Fruit fly (Drosophila melanogaster): ENCODE data around the gene Rab1.

Gene Rab1

DNA sequence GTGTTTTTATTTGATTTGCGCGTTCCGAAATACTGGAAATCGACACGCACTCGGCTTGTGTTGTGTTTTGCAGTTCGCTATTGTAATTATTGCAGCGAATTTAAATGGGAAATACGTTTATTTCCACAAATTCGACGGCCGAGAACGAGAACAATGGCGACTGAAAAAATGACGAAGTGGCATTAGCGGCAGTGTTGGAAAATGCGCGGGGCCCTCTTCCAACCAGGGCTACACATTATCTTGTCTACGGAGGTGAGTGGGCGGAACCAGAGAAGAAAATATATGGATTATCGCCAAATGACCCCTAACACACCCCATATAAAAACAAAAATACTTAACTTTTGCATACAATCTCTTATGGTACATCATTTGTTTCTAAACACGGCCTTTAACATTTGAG, at the start of gene Rab1 (continued):
- no peak for TF ChIP-seq CG14050 (GFP tag; IDR thresholded peaks at IDR 0.05)
- no peak for TF ChIP-seq CG5180 (GFP tag; optimal IDR thresholded peaks at IDR 0.05)
- peak; percentile 27 for TF ChIP-seq gfzf (GFP tag; optimal IDR thresholded peaks at IDR 0.05)
- no peak for TF ChIP-seq knrl (GFP tag; IDR thresholded peaks at IDR 0.05; ENCODE audit: partially characterized antibody)
- peak; percentile 45 for TF ChIP-seq HHEX (GFP tag; optimal IDR thresholded peaks at IDR 0.05)
- TF ChIP-seq lmd (GFP tag; IDR thresholded peaks at IDR 0.05) = peak; percentile 41; the same call in 1 of the 2 replicates
- TF ChIP-seq Doc3 (GFP tag; IDR thresholded peaks at IDR 0.05; ENCODE audit: partially characterized antibody) = no peak
- TF ChIP-seq Fer1 (GFP tag; optimal IDR thresholded peaks at IDR 0.05) = peak; percentile 28
- TF ChIP-seq Max (GFP tag; optimal IDR thresholded peaks at IDR 0.05) = no peak
- TF ChIP-seq row (GFP tag; IDR thresholded peaks at IDR 0.05) = peak; percentile 42; the same call in 1 of the 3 replicates
- TF ChIP-seq Sox102F (GFP tag; optimal IDR thresholded peaks at IDR 0.05) = no peak
- TF ChIP-seq CG17829 (tag; optimal IDR thresholded peaks at IDR 0.05) = peak; percentile 29
- no peak for TF ChIP-seq CG5245 (GFP tag; optimal IDR thresholded peaks at IDR 0.05)
- no peak for TF ChIP-seq CG4730 (GFP tag; IDR thresholded peaks at IDR 0.05)
- TF ChIP-seq dan (GFP tag; IDR thresholded peaks at IDR 0.05) = no peak
- no peak for TF ChIP-seq yki (optimal IDR thresholded peaks at IDR 0.05)
- TF ChIP-seq Atf-2 (GFP tag; optimal IDR thresholded peaks at IDR 0.05) = no peak
- TF ChIP-seq Poxn (GFP tag; IDR thresholded peaks at IDR 0.05) = no peak
- peak; percentile 13 for TF ChIP-seq Dp (GFP tag; optimal IDR thresholded peaks at IDR 0.05)
- no peak for TF ChIP-seq pum (GFP tag; optimal IDR thresholded peaks at IDR 0.05)
- peak; percentile 79 for TF ChIP-seq CG3065 (GFP tag; optimal IDR thresholded peaks at IDR 0.05)
- no peak for TF ChIP-seq CG7556 (GFP tag; optimal IDR thresholded peaks at IDR 0.05)
- no peak for TF ChIP-seq CG10462 (GFP tag; optimal IDR thresholded peaks at IDR 0.05)
- no peak for TF ChIP-seq sim (GFP tag; IDR thresholded peaks at IDR 0.05)
- 0 out of 4 replicates have a peak, but pooled peaks have one; percentile 60 for TF ChIP-seq chinmo (GFP tag; IDR thresholded peaks at IDR 0.05; ENCODE audit: partially characterized antibody)
- TF ChIP-seq CG13775 (GFP tag; optimal IDR thresholded peaks at IDR 0.05) = no peak
- peak; percentile 43 for TF ChIP-seq CG10209 (GFP tag; optimal IDR thresholded peaks at IDR 0.05)
- TF ChIP-seq CG2678 (tag; optimal IDR thresholded peaks at IDR 0.05) = peak; percentile 41
- TF ChIP-seq Mad (GFP tag; optimal IDR thresholded peaks at IDR 0.05) = peak; percentile 19
- TF ChIP-seq CG7987 (GFP tag; optimal IDR thresholded peaks at IDR 0.05) = peak; percentile 38
- no peak for TF ChIP-seq org-1 (GFP tag; optimal IDR thresholded peaks at IDR 0.05)
- peak; percentile 12 for TF ChIP-seq Sin3A (optimal IDR thresholded peaks at IDR 0.05)
- TF ChIP-seq CG1647 (GFP tag; optimal IDR thresholded peaks at IDR 0.05) = peak; percentile 30
- no peak for TF ChIP-seq CG1792 (GFP tag; optimal IDR thresholded peaks at IDR 0.05)
- TF ChIP-seq CG11398 (GFP tag; optimal IDR thresholded peaks at IDR 0.05) = no peak
- TF ChIP-seq hkb (optimal IDR thresholded peaks at IDR 0.05) = no peak
- no peak for TF ChIP-seq hkb (GFP tag; IDR thresholded peaks at IDR 0.05)
- TF ChIP-seq ro (GFP tag; IDR thresholded peaks at IDR 0.05) = no peak
- TF ChIP-seq prd (optimal IDR thresholded peaks at IDR 0.05) = no peak
- TF ChIP-seq prd (GFP tag; IDR thresholded peaks at IDR 0.05) = peak; percentile 34; the same call in 1 of the 3 replicates
- no peak for TF ChIP-seq Spps (tag; optimal IDR thresholded peaks at IDR 0.05)
- TF ChIP-seq CG33557 (GFP tag; optimal IDR thresholded peaks at IDR 0.05) = peak; percentile 21
- TF ChIP-seq CG6683 (GFP tag; optimal IDR thresholded peaks at IDR 0.05) = no peak
- TF ChIP-seq CG10366 (GFP tag; IDR thresholded peaks at IDR 0.05) = no peak
- no peak for TF ChIP-seq Dad (GFP tag; optimal IDR thresholded peaks at IDR 0.05)
- TF ChIP-seq CG1233 (GFP tag; optimal IDR thresholded peaks at IDR 0.05) = peak; percentile 27
- TF ChIP-seq YL-1 (GFP tag; optimal IDR thresholded peaks at IDR 0.05) = peak; percentile 91
- peak; percentile 47 for TF ChIP-seq Hsf (GFP tag; optimal IDR thresholded peaks at IDR 0.05)
- no peak for TF ChIP-seq CG31224 (GFP tag; IDR thresholded peaks at IDR 0.05)
- no peak for TF ChIP-seq nerfin-2 (GFP tag; IDR thresholded peaks at IDR 0.05; ENCODE audit: partially characterized antibody)
- TF ChIP-seq CG3407 (GFP tag; optimal IDR thresholded peaks at IDR 0.05) = no peak
- no peak for TF ChIP-seq Hey (tag; optimal IDR thresholded peaks at IDR 0.05)
- no peak for TF ChIP-seq CG3726 (GFP tag; IDR thresholded peaks at IDR 0.05)

Measured in whole organism, embryonic.